Worm (Caenorhabditis elegans) whole organism, L4/young adult: ENCODE data around the gene str-198.

ENCODE experiments used
- dao-5 ChIP-seq: sonication (generic microtip); optimal IDR thresholded peaks from 2 replicates; lab custom pipeline; 2016; ENCODE audit warnings: missing genotype, missing genetic modification characterization, moderate library complexity, missing compliant biosample characterization
- him-1 ChIP-seq: sonication (generic microtip); optimal IDR thresholded peaks from 2 replicates; lab custom pipeline; 2016; ENCODE audit warnings: missing genotype, missing genetic modification reagents, missing genetic modification characterization, missing compliant biosample characterization

- TF ChIP-seq dao-5 (tag; lab: Kevin White, UChicago): no peak
- no peak for TF ChIP-seq him-1 (tag; lab: Kevin White, UChicago)
These were observed 32.0 kb upstream of the str-198 start, which contains the start of gene str-232 for ce11 chrV:16015652-16016051.
